Fruit fly (Drosophila melanogaster): ENCODE data around the gene CG7910.

Gene CG7910

DNA sequence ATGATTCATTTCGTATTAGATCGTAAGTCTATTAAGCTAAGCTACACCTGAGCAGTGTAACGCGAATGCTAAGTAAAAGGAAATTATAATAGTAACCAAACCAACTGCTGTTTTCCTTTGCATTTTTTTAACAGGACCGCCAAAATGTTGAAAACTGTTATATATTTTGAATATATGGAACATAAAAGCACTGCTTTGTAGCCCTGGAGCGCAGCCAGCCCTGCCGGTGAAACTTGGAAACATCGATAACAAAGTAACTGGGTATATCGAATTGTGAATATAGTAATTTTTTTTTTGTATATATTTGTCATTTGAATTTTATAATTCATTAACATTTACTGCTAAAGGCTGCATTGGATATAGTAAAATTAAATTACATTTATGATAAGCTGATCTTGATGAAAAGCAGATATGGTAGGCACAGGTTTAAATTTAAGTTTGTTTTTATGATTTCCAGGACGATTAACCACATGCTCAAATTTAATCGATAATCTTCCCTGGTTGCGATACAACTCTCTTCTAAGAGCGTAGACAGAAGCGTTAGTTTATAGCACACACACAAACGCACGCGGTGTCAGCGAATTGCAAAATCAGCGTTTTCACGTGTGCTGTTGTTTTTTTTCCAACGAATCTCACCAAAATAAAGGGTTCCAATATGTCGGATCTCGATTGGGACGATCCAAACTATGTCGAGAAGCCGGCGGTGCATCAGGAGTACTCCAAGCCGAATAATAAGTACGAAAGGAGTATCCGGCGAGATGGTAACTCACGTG, 35.3 kb downstream of the CG7910 start, which contains the start of gene CG7878 (continued):
- TF ChIP-seq CG8765 (GFP tag; IDR thresholded peaks at IDR 0.05) = no peak
- TF ChIP-seq D19A (tag; optimal IDR thresholded peaks at IDR 0.05) = peak; percentile 55
- peak; percentile 54 for TF ChIP-seq fu2 (GFP tag; optimal IDR thresholded peaks at IDR 0.05)
- peak; percentile 35 for TF ChIP-seq CG13424 (tag; optimal IDR thresholded peaks at IDR 0.05)
- no peak for TF ChIP-seq CG32767 (GFP tag; IDR thresholded peaks at IDR 0.05)
- no peak for TF ChIP-seq oc (tag; optimal IDR thresholded peaks at IDR 0.05)
- peak; percentile 44 for TF ChIP-seq CG17385 (GFP tag; optimal IDR thresholded peaks at IDR 0.05)
- TF ChIP-seq dmrt11E (tag; optimal IDR thresholded peaks at IDR 0.05) = peak; percentile 3
- peak; percentile 60 for TF ChIP-seq CG4424 (GFP tag; optimal IDR thresholded peaks at IDR 0.05)
- TF ChIP-seq CG12391 (tag; optimal IDR thresholded peaks at IDR 0.05) = peak; percentile 72
- TF ChIP-seq Dad (GFP tag; optimal IDR thresholded peaks at IDR 0.05) = peak; percentile 39
- peak; percentile 66 for TF ChIP-seq CG10267 (tag; optimal IDR thresholded peaks at IDR 0.05)
- TF ChIP-seq Hr51 (GFP tag; optimal IDR thresholded peaks at IDR 0.05) = peak; percentile 40 to 49
- TF ChIP-seq CG7357 (GFP tag; IDR thresholded peaks at IDR 0.05) = no peak
- TF ChIP-seq CG3163 (GFP tag; optimal IDR thresholded peaks at IDR 0.05) = no peak
- TF ChIP-seq Asciz (GFP tag; optimal IDR thresholded peaks at IDR 0.05) = peak; percentile 4
- no peak for TF ChIP-seq wek (GFP tag; optimal IDR thresholded peaks at IDR 0.05)
- peak; percentile 49 for TF ChIP-seq jumu (GFP tag; optimal IDR thresholded peaks at IDR 0.05)
- no peak for TF ChIP-seq luna (GFP tag; optimal IDR thresholded peaks at IDR 0.05)
- TF ChIP-seq CG14710 (tag; optimal IDR thresholded peaks at IDR 0.05) = peak; percentile 54
- TF ChIP-seq CG6654 (GFP tag; optimal IDR thresholded peaks at IDR 0.05) = no peak
- no peak for TF ChIP-seq CG12236 (GFP tag; optimal IDR thresholded peaks at IDR 0.05)
- no peak for TF ChIP-seq pfk (GFP tag; optimal IDR thresholded peaks at IDR 0.05)
- TF ChIP-seq dpn (GFP tag; optimal IDR thresholded peaks at IDR 0.05) = peak; percentile 48 to 62
- TF ChIP-seq vnd (GFP tag; IDR thresholded peaks at IDR 0.05; ENCODE audit: partially characterized antibody) = peak; percentile 71
- TF ChIP-seq Mrtf (GFP tag; IDR thresholded peaks at IDR 0.05) = no peak
- TF ChIP-seq CG13775 (GFP tag; optimal IDR thresholded peaks at IDR 0.05) = peak; percentile 39
- peak; percentile 59 to 68 for TF ChIP-seq Pdp1 (GFP tag; optimal IDR thresholded peaks at IDR 0.05)
- TF ChIP-seq slp2 (GFP tag; optimal IDR thresholded peaks at IDR 0.05) = peak; percentile 29
- TF ChIP-seq Hr39 (optimal IDR thresholded peaks at IDR 0.05) = no peak
- no peak for TF ChIP-seq ATbp (GFP tag; optimal IDR thresholded peaks at IDR 0.05)
- TF ChIP-seq Xrp1 (GFP tag; IDR thresholded peaks at IDR 0.05) = peak; percentile 54
- no peak for TF ChIP-seq CG17568 (GFP tag; optimal IDR thresholded peaks at IDR 0.05)
- no peak for TF ChIP-seq aop (GFP tag; IDR thresholded peaks at IDR 0.05)
- TF ChIP-seq kah (GFP tag; optimal IDR thresholded peaks at IDR 0.05) = no peak
- peak; percentile 50; the same call in 1 of the 2 replicates for TF ChIP-seq CG11247 (GFP tag; IDR thresholded peaks at IDR 0.05)
- TF ChIP-seq Lpt (GFP tag; optimal IDR thresholded peaks at IDR 0.05) = no peak
- peak; percentile 83 for TF ChIP-seq Ets97D (GFP tag; optimal IDR thresholded peaks at IDR 0.05)
- TF ChIP-seq Oaz (GFP tag; IDR thresholded peaks at IDR 0.05) = no peak
- peak; percentile 7 for TF ChIP-seq CG18619 (GFP tag; optimal IDR thresholded peaks at IDR 0.05)
- no peak for TF ChIP-seq HLHmδ (GFP tag; optimal IDR thresholded peaks at IDR 0.05)
- peak; percentile 81; the same call in 2 of the 3 replicates for TF ChIP-seq Dbx (GFP tag; IDR thresholded peaks at IDR 0.05)
- TF ChIP-seq CG10431 (GFP tag; optimal IDR thresholded peaks at IDR 0.05) = no peak
- TF ChIP-seq ato (GFP tag; IDR thresholded peaks at IDR 0.05; ENCODE audit: partially characterized antibody) = peak; percentile 71; the same call in 1 of the 2 replicates
- no peak for TF ChIP-seq shn (GFP tag; optimal IDR thresholded peaks at IDR 0.05)
- TF ChIP-seq CG12219 (GFP tag; optimal IDR thresholded peaks at IDR 0.05) = no peak
- peak; percentile 2 for TF ChIP-seq CG12744 (GFP tag; optimal IDR thresholded peaks at IDR 0.05)
- TF ChIP-seq zen (tag; optimal IDR thresholded peaks at IDR 0.05) = no peak
- peak; percentile 7 for TF ChIP-seq gcm2 (GFP tag; optimal IDR thresholded peaks at IDR 0.05)
